Worm (Caenorhabditis elegans) whole organism, early embryonic: Measurements from ENCODE around the gene T26H5.14.

Source experiments
- B0310.2 ChIP-seq: sonication (generic microtip); optimal IDR thresholded peaks from 2 replicates; lab custom pipeline; 2016; ENCODE audit warnings: mild to moderate bottlenecking, missing genetic modification characterization, missing compliant biosample characterization
- F13C5.2 ChIP-seq: sonication (generic microtip); optimal IDR thresholded peaks from 2 replicates; lab custom pipeline; 2017; ENCODE audit warnings: mild to moderate bottlenecking, missing genetic modification characterization, inconsistent platforms, missing compliant biosample characterization
- aly-1 ChIP-seq: sonication (generic microtip); optimal IDR thresholded peaks from 2 replicates; lab custom pipeline; 2016; ENCODE audit warnings: missing genetic modification characterization, missing compliant biosample characterization
- ama-1 ChIP-seq: fragments of 150-350 bp; optimal IDR thresholded peaks from 2 replicates; lab custom pipeline; 2014
- ceh-13 ChIP-seq: fragments of 200-800 bp; sonication (Bioruptor generic); optimal IDR thresholded peaks from 2 replicates; lab custom pipeline; 2018; ENCODE audit warnings: mild to moderate bottlenecking, missing genetic modification characterization, missing compliant biosample characterization
- ceh-36 ChIP-seq: sonication (generic microtip); optimal IDR thresholded peaks from 2 replicates; lab custom pipeline; 2016; ENCODE audit warnings: missing genetic modification characterization, inconsistent platforms, missing compliant biosample characterization
- ets-7 ChIP-seq: sonication (generic microtip); optimal IDR thresholded peaks from 2 replicates; lab custom pipeline; 2016; ENCODE audit warnings: missing genotype, missing genetic modification characterization, missing compliant biosample characterization
- flt-1 ChIP-seq: fragments of 200-800 bp; sonication (Bioruptor generic); IDR thresholded peaks from 2 replicates; pipeline ENCODE4 v1.3.6; 2022; ENCODE audit warnings: missing genetic modification characterization, missing compliant biosample characterization
- hmbx-1 ChIP-seq: sonication (generic microtip); optimal IDR thresholded peaks from 2 replicates; lab custom pipeline; 2016; ENCODE audit warnings: mild to moderate bottlenecking, missing genetic modification characterization, missing compliant biosample characterization
- hmg-4 ChIP-seq: fragments of 200-800 bp; sonication (Bioruptor generic); optimal IDR thresholded peaks from 2 replicates; lab custom pipeline; 2018; ENCODE audit warnings: mild to moderate bottlenecking, missing genetic modification characterization, missing compliant biosample characterization
- hnd-1 ChIP-seq: sonication (generic microtip); optimal IDR thresholded peaks from 2 replicates; lab custom pipeline; 2016; ENCODE audit warnings: missing genetic modification characterization, missing compliant biosample characterization
- pes-1 ChIP-seq: fragments of 200-800 bp; sonication (Bioruptor generic); IDR thresholded peaks from 2 replicates; pipeline ENCODE4 v1.3.6; 2022; ENCODE audit warnings: missing genetic modification reagents, missing genetic modification characterization, missing compliant biosample characterization
- scrt-1 ChIP-seq: fragments of 200-800 bp; sonication (Bioruptor generic); IDR thresholded peaks from 2 replicates; pipeline ENCODE4 v1.3.6; 2022; ENCODE audit warnings: missing genetic modification characterization, missing compliant biosample characterization
- sea-1 ChIP-seq: fragments of 200-800 bp; sonication (Bioruptor generic); conservative IDR thresholded peaks from 2 replicates; pipeline ENCODE4 v1.3.6; 2022; ENCODE audit warnings: missing genetic modification characterization, missing compliant biosample characterization
- tbx-11 ChIP-seq: fragments of 200-800 bp; sonication (Bioruptor generic); IDR thresholded peaks from 2 replicates; pipeline ENCODE4 v1.3.6; 2022; ENCODE audit warnings: missing genetic modification characterization, missing compliant biosample characterization
- tbx-37 ChIP-seq: fragments of 200-800 bp; sonication (Bioruptor generic); conservative IDR thresholded peaks from 2 replicates; pipeline ENCODE4 v1.3.6; 2022; ENCODE audit warnings: missing genetic modification reagents, missing genetic modification characterization, missing compliant biosample characterization
- tra-4 ChIP-seq: sonication (generic microtip); optimal IDR thresholded peaks from 2 replicates; lab custom pipeline; 2017; ENCODE audit warnings: missing genetic modification characterization, missing compliant biosample characterization

Gene T26H5.14

ce11 chrV:15415951-15416350 lies 33.0 kb upstream of the T26H5.14 start, which contains the start of gene srh-265:
srh-265 (plus strand) TSS chrV:15416251.
- TF ChIP-seq pes-1 (GFP tag; lab: Robert Waterston, UW) (no peak), ceh-36 (tag; lab: Kevin White, UChicago) (no peak), hmbx-1 (tag; lab: Kevin White, UChicago) (no peak), ama-1 (lab: Kevin White, UChicago) (no peak), ets-7 (tag; lab: Kevin White, UChicago) (no peak), flt-1 (GFP tag; lab: Robert Waterston, UW) (no peak), tra-4 (no peak), scrt-1 (no peak), aly-1 (tag; lab: Kevin White, UChicago) (no peak), tbx-11 (GFP tag; lab: Robert Waterston, UW) (no peak), hnd-1 (tag; lab: Kevin White, UChicago) (no peak), hmg-4 (GFP tag; lab: Kevin White, UChicago) (no peak), B0310.2 (tag; lab: Kevin White, UChicago) (no peak), ceh-13 (GFP tag; lab: Kevin White, UChicago) (no peak), F13C5.2 (tag; lab: Kevin White, UChicago) (no peak), tbx-37 (no peak)

DNA sequence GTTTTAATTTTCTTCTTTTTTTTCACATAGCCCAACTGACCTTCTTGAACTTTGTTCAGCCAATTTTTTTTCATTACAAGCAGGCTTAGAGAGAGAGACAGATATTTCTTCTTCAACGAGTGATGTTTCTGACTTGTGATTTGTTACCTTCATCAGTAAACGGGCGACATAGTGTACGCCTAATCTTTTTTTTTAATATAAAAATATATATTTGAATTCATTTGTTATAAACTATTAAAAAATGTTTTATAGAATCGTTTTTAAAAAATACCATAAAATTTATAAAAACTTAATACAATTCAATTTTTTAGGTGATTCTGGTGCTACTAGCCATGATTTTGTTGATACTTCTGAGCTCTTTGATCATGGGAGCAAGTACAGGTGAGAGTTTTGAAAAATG lies 31.1 kb upstream of the T26H5.14 start, which contains the start of gene T06E6.10:
T06E6.10 (plus strand) TSS at position 301 of the 400 bp plus-strand sequence.
- no peak for TF ChIP-seq aly-1 (tag; lab: Kevin White, UChicago)
- TF ChIP-seq hmg-4 (GFP tag; lab: Kevin White, UChicago), result no peak

- TF ChIP-seq tbx-37, result no peak
- no peak for TF ChIP-seq flt-1 (GFP tag; lab: Robert Waterston, UW)
- no peak for TF ChIP-seq tbx-11 (GFP tag; lab: Robert Waterston, UW)
- no peak for TF ChIP-seq aly-1 (tag; lab: Kevin White, UChicago)
- TF ChIP-seq F13C5.2 (tag; lab: Kevin White, UChicago), result no peak
- no peak for TF ChIP-seq pes-1 (GFP tag; lab: Robert Waterston, UW)
- TF ChIP-seq ceh-36 (tag; lab: Kevin White, UChicago), result no peak
- TF ChIP-seq B0310.2 (tag; lab: Kevin White, UChicago), result no peak
- no peak for TF ChIP-seq ceh-13 (GFP tag; lab: Kevin White, UChicago)
Measured at ce11 chrV:15423601-15424000, 25.4 kb upstream of the T26H5.14 start, which contains the start of gene fbxa-104. fbxa-104 (minus strand) TSS chrV:15423683.

ce11 chrV:15425368-15426091 lies 23.4 kb upstream of the T26H5.14 start, which contains the start of gene Y36E3A.2:
Y36E3A.2 (plus strand) TSS chrV:15426041.
- TF ChIP-seq flt-1 (GFP tag; lab: Robert Waterston, UW) (no peak), hmg-4 (GFP tag; lab: Kevin White, UChicago) (no peak), F13C5.2 (tag; lab: Kevin White, UChicago) (no peak)

DNA sequence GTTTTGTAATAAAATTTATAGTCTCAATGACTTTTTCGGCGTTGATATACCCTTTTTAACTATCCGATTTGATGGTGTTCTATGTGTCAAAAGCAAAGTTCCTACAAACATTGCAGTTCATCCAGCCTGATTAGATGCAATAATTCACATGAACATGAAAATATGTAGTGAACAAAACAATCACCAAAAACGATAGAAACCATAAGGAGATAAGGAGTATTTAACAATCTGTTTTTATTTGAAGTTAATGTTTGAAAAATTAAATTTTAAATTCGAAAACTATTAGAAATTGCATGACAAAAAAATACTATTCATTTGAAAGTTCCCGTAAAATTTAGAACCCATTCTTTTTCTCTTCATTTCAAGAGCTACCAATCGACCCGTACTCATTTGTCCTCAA lies 22.0 kb upstream of the T26H5.14 start, which contains the start of gene fbxa-209:
fbxa-209 (minus strand) TSS at position 101 of the 400 bp plus-strand sequence.
- TF ChIP-seq ceh-13 (GFP tag; lab: Kevin White, UChicago) (no peak), hnd-1 (tag; lab: Kevin White, UChicago) (no peak), ceh-36 (tag; lab: Kevin White, UChicago) (no peak), ets-7 (tag; lab: Kevin White, UChicago) (no peak), tra-4 (no peak), hmg-4 (GFP tag; lab: Kevin White, UChicago) (no peak), F13C5.2 (tag; lab: Kevin White, UChicago) (no peak), scrt-1 (no peak)

DNA sequence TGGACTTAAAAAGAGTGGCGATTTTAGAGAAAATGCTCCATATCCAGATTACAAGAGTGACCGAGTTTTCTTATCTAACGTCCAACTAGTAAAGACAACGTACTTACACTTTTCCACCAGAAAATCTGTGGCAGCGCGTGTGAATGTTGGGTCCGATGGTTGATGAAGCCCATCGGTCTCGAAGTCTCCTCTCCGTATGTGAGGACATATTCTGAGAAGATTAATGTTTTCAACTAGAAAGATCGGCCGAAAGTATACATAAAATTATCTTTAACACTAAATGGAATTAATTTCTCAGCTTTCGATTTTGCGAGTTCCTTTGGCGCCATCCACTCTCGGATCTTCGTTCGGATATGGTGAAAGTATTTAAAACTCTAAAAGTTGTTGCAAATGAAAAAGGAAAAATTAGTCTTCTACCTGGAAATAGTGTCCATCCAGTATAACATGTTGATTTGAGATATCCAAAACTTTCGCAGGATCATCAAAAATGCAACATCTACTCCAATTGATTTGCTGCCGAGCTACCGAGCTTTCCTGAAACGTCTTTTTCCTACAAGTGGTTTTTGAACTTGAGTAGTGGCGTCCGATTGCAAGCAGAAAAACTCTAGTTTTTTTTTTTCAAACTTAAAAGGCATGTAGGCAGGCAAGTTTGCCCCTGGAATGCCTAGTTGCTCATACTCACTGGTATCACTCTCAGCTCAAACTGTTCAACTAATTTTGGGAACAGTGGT lies 17.5 kb upstream of the T26H5.14 start:
- TF ChIP-seq pes-1 (GFP tag; lab: Robert Waterston, UW) (no peak), scrt-1 (no peak), ceh-13 (GFP tag; lab: Kevin White, UChicago) (no peak), hnd-1 (tag; lab: Kevin White, UChicago) (no peak), tra-4 (no peak), ceh-36 (tag; lab: Kevin White, UChicago) (no peak), ama-1 (lab: Kevin White, UChicago) (no peak), ets-7 (tag; lab: Kevin White, UChicago) (no peak), B0310.2 (tag; lab: Kevin White, UChicago) (no peak), tbx-37 (no peak), hmbx-1 (tag; lab: Kevin White, UChicago) (no peak), sea-1 (GFP tag; lab: Robert Waterston, UW) (no peak), tbx-11 (GFP tag; lab: Robert Waterston, UW) (no peak), flt-1 (GFP tag; lab: Robert Waterston, UW) (no peak), hmg-4 (GFP tag; lab: Kevin White, UChicago) (no peak), aly-1 (tag; lab: Kevin White, UChicago) (no peak), F13C5.2 (tag; lab: Kevin White, UChicago) (no peak)

DNA sequence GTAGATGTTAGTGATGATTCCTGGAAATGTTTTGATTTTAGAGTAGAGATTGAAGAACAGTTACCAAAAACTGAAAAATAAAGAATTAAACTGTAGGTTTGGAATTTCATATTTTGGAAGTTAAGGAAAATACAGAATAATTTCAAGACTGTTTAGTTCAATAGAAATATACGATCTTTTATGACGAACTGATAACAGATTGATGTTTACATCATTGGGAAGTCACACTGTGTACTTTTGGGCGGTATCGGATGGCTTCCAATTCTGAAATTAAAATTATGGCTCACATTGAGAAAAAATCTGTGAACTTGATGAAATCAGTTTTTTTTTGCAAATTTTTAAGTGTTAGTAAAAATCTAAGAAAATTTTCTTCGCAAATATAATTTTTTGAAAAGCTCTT lies 16.5 kb upstream of the T26H5.14 start, which contains the start of gene T26H5.8:
T26H5.8 (minus strand) TSS at position 270 of the 400 bp plus-strand sequence.
- no peak for TF ChIP-seq tra-4
- TF ChIP-seq ets-7 (tag; lab: Kevin White, UChicago), result no peak
- no peak for TF ChIP-seq aly-1 (tag; lab: Kevin White, UChicago)
- no peak for TF ChIP-seq pes-1 (GFP tag; lab: Robert Waterston, UW)
- no peak for TF ChIP-seq scrt-1
- TF ChIP-seq ceh-13 (GFP tag; lab: Kevin White, UChicago), result no peak
- no peak for TF ChIP-seq hnd-1 (tag; lab: Kevin White, UChicago)
- no peak for TF ChIP-seq ama-1 (lab: Kevin White, UChicago)
- no peak for TF ChIP-seq flt-1 (GFP tag; lab: Robert Waterston, UW)
- TF ChIP-seq hmbx-1 (tag; lab: Kevin White, UChicago), result no peak
- TF ChIP-seq B0310.2 (tag; lab: Kevin White, UChicago), result no peak
- no peak for TF ChIP-seq F13C5.2 (tag; lab: Kevin White, UChicago)
- no peak for TF ChIP-seq tbx-11 (GFP tag; lab: Robert Waterston, UW)
- no peak for TF ChIP-seq sea-1 (GFP tag; lab: Robert Waterston, UW)
- no peak for TF ChIP-seq hmg-4 (GFP tag; lab: Kevin White, UChicago)
- no peak for TF ChIP-seq ceh-36 (tag; lab: Kevin White, UChicago)
